Fruit fly (Drosophila melanogaster): ENCODE results near the gene CG42826.
A peak's percentile ranks its signal among the peaks of the same experiment; 100 is the strongest.

The CG42826 gene

DNA sequence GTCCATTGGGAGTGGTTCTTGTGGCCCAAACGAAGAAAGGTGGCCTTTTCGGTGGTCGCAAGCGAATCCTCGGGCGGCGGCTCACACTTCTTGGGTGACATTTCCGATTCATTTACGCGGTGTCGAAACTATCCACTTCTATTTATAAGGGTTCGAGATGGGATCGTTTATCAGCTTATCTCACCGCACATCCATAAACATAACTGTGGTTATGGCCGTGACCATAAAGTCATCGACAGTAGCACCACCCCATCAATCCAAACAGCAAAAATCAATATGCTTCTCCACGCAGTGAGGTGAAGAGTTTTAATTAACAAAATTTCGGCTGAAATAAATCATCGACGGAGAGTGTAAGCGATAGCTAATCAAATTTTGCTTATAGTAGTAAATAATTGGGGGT, at the start of gene CG42826:
CG42826 (minus strand) TSS at position 101 of the 400 bp plus-strand sequence.
- TF ChIP-seq CTCF (optimal IDR thresholded peaks at IDR 0.05) = no peak
- TF ChIP-seq CG8478 (optimal IDR thresholded peaks at IDR 0.05) = no peak

dm6 chr3L:10110379-10110778, 9.7 kb upstream of the CG42826 start:
- no peak for TF ChIP-seq CG8478 (optimal IDR thresholded peaks at IDR 0.05)
- TF ChIP-seq CTCF (optimal IDR thresholded peaks at IDR 0.05) = no peak

dm6 chr3L:10105820-10106219, 5.1 kb upstream of the CG42826 start:
- TF ChIP-seq CTCF (optimal IDR thresholded peaks at IDR 0.05) (no peak), CG8478 (optimal IDR thresholded peaks at IDR 0.05) (no peak)

DNA sequence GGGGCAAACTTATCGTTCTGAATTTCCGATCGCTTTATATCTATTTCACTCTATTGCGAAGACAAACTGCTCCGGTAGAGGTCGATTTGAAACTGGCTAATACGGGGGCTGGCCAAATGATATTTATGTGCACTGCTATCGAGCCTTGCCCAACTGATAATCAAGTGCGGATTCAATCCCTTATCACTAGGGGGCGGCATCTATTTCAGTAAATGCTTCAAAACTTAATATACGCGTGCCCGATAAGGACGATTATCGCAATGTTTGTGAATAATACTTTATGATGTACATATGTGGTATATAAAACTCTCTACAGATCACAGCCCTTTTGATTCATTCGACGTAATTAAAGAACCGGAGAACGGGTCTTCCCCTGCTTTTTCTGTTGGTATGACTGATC, 2.7 kb downstream of the CG42826 start, which contains the start of gene Srg2:
Srg2 (minus strand) TSS at position 101 of the 400 bp plus-strand sequence.
- TF ChIP-seq CTCF (optimal IDR thresholded peaks at IDR 0.05) (no peak), CG8478 (optimal IDR thresholded peaks at IDR 0.05) (no peak)

DNA sequence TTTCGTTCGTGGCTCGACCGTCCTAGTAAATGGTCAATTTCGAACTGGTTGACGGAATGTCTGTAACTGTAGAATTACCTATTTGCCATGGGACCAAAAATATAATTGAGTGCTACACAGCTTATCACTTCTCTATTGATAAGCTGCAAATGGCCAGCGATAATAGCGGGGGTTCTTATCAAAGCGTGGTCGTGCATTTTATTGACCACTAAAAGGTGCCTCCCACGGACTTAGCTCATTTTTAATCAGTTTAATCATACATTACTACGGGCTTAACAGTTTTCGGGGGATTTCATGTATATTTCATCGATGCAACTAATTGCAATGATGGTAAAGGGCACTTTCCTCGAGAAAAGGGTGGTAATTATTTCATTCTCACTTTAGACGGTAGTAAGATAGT, 6.0 kb downstream of the CG42826 start, which contains the start of gene CG32054:
CG32054 (minus strand) TSS at position 17 of the 400 bp plus-strand sequence.
- no peak for TF ChIP-seq CTCF (optimal IDR thresholded peaks at IDR 0.05)
- TF ChIP-seq CG8478 (optimal IDR thresholded peaks at IDR 0.05) = no peak

DNA sequence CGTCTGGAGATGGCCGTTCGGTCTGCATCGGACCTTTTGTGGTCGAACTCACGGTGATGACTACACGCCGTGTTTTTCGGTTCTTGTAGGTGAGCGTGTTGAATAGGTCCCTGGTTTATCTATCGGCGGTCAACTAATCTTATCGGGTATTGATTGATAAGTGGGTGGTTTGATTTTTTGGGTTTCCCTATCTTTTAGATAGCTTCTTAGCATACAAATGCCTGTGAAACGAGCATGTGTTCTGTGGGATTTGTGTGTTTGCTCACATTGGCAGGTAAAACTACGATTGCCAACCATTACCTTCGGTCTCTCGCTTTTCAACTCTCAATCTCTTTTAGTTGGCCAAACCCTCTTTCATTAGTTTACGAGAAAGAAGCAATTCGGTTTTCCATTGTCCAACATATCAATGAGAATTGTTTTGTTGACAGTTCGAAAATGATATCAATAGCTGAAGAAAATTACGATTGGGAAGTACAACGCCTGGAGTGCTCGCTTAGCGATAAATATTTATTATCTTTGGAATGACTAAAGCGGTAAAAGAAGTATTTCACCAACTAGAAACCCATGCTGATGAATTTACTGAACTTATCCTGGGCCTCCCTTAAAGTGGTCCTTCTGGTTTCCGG, 8.3 kb downstream of the CG42826 start, which contains the start of gene CG32053:
CG32053 (minus strand) TSS at position 69 of the 626 bp plus-strand sequence.
- no peak for TF ChIP-seq CTCF (optimal IDR thresholded peaks at IDR 0.05)
- TF ChIP-seq CG8478 (optimal IDR thresholded peaks at IDR 0.05) = no peak

DNA sequence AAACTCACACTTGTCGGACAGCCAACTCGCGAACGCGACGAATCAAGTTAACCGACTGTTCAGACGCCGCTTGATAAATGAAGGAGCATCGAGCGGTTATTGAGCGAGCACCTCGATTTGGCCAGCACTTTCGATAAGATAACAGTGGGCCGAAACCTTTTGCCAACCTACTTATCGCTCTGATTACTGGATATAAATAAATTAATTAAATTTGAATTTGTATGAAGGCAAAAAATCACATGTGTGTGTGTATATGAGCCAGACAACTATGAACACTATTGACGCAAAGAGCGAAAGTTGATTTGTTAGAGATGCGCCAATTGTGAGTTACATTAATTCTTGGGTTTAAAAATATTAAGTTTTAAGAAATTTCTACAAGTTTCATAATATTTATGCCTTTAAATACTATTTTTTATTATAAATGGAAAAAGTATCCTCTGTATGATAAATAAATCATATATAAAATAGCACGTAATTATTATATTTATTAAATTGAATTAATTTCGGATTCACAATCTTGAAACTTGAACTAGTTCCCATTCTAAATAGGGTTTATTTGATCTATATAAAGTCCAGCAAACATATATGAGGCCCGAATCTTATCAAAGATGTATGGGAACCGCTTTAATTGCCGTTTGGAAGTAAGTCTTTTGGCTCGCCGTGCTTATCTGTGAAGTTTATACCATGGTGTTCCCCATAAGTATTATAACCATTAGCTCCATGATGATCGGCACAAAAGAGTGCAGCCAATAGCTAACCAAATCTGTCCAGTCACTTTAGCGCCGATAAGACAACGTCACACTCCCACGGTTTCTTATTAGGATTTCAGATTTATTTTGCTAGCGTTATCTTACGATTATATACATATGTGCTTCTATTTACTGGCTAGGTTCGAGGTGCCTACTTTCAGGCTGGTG, 11.1 kb downstream of the CG42826 start, which contains the start of gene CG14160:
CG14160 (minus strand) TSS at position 51 of the 917 bp plus-strand sequence.
- TF ChIP-seq CTCF (optimal IDR thresholded peaks at IDR 0.05) (no peak), CG8478 (optimal IDR thresholded peaks at IDR 0.05) (no peak)

DNA sequence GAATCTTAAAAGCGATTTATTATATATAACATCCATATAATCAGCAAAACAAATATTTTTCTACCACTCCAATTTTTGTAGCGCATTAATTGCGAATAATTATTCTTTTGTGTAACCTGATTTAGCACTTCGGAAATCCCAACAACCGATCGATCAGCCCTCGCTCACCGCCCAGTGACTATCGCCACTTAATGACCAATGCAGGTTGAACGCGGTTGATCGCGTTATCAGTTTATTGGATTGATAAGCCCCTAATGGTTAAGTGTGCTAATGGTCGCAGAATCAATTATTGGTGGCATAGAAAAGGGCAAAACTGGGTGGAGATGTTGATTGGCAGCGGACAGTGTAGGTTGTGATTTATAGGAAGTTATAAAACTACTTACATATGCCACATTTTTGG, 12.3 kb downstream of the CG42826 start:
- no peak for TF ChIP-seq CTCF (optimal IDR thresholded peaks at IDR 0.05)
- TF ChIP-seq CG8478 (optimal IDR thresholded peaks at IDR 0.05) = no peak

DNA sequence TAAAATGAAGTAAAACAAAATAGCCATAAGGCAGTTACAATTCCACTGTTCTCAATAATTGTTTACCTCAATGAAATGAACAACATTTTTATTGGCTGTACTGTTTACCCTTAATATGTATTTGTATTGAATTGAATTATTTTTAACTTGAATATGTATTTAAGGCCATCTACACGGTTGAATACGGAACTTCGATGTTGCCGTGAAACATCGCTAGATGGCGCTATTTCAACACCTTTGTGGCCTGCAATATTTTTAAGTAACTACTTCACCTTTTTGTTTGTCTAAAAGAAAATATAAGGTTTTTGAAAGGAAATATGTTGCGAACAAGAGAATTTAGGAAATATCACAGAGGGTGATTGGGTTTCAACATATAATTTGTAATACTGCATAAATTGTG, 22.1 kb downstream of the CG42826 start:
- TF ChIP-seq CTCF (optimal IDR thresholded peaks at IDR 0.05) (peak; percentile 73 to 86), CG8478 (optimal IDR thresholded peaks at IDR 0.05) (no peak)

dm6 chr3L:10052586-10052985, 48.1 kb downstream of the CG42826 start:
- no peak for TF ChIP-seq CG8478 (optimal IDR thresholded peaks at IDR 0.05)
- no peak for TF ChIP-seq CTCF (optimal IDR thresholded peaks at IDR 0.05)

Data from S2 (cell line).